ENCODE assay signal across 5 worm cellular contexts in the genomic region with DNA sequence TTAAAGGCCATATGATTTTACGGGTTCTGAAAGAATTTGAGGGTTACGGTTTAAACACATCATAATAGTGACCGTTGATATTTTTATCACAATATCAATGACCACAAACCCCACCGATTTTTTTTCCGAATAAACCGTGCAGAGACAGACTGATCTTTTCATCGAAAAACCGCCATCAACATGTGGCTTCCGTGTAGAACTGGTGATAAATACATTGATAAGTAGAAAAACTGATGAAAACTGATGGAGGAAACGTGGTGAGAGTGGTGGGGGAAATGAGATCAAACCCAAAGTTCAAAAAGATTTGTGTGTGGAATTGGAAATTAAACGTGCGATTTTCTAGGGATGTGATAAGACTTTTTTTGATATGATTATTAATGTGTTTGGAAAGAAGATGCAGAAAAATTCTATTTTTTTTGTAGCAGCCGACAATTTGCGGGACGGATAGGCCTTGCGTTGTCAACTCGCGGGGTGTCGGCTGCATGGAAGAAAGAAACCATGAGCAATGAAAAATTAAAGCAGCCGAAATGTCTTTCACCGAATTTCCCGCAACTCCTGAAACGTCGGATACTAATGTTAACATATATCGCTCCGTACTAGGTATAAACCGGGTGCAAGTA.
TF ChIP-seq lines count a peak whose summit lies in the region.

No protein-coding gene starts in this region.

TF ChIP-seq in whole organism, L1 larva, 84 proteins besides CTCF, POLR2A, EP300 and RAD21 (continues in another document):
- TF ChIP-seq snpc-4 (tag; optimal IDR thresholded peaks at IDR 0.05; lab: Kevin White, UChicago) (peak; percentile 9), mdl-1 (tag; optimal IDR thresholded peaks at IDR 0.05; lab: Kevin White, UChicago) (peak in 1 of 2 experiments; percentile 5), ceh-82 (tag; optimal IDR thresholded peaks at IDR 0.05; lab: Kevin White, UChicago) (no peak), nhr-71 (tag; optimal IDR thresholded peaks at IDR 0.05; lab: Kevin White, UChicago) (peak; percentile 38), ama-1 (optimal IDR thresholded peaks at IDR 0.05; lab: Kevin White, UChicago) (no peak), nhr-20 (tag; optimal IDR thresholded peaks at IDR 0.05; lab: Kevin White, UChicago) (peak; percentile 60), tbx-2 (tag; optimal IDR thresholded peaks at IDR 0.05; lab: Kevin White, UChicago) (peak; percentile 24), egl-13 (tag; optimal IDR thresholded peaks at IDR 0.05; lab: Kevin White, UChicago) (no peak), lin-35 (GFP tag; optimal IDR thresholded peaks at IDR 0.05; lab: Kevin White, UChicago) (peak in 1 of 2 experiments; percentile 31), blmp-1 (tag; optimal IDR thresholded peaks at IDR 0.05; lab: Kevin White, UChicago) (peak; percentile 67), nhr-11 (tag; optimal IDR thresholded peaks at IDR 0.05; lab: Kevin White, UChicago) (no peak), xbp-1 (tag; optimal IDR thresholded peaks at IDR 0.05; lab: Kevin White, UChicago) (no peak), snu-23 (GFP tag; optimal IDR thresholded peaks at IDR 0.05; lab: Kevin White, UChicago) (peak; percentile 13), lsy-2 (tag; optimal IDR thresholded peaks at IDR 0.05; lab: Kevin White, UChicago) (no peak), nhr-19 (GFP tag; conservative IDR thresholded peaks at IDR 0.05; lab: Robert Waterston, UW) (no peak), nhr-90 (tag; optimal IDR thresholded peaks at IDR 0.05; lab: Kevin White, UChicago; ENCODE audit: poor library complexity) (peak; percentile 44), nhr-85 (tag; lab: Kevin White, UChicago) (peak; percentile 77)

TF ChIP-seq in whole organism, L2 larva, 48 proteins besides CTCF, POLR2A, EP300 and RAD21 (continues in another document):
- TF ChIP-seq nhr-12 (tag; optimal IDR thresholded peaks at IDR 0.05; lab: Kevin White, UChicago) (no peak), nhr-10 (tag; optimal IDR thresholded peaks at IDR 0.05; lab: Kevin White, UChicago) (no peak), nhr-25 (tag; optimal IDR thresholded peaks at IDR 0.05; lab: Kevin White, UChicago) (peak; percentile 33), lin-39 (tag; optimal IDR thresholded peaks at IDR 0.05; lab: Kevin White, UChicago) (no peak), sma-3 (GFP tag; optimal IDR thresholded peaks at IDR 0.05; lab: Kevin White, UChicago) (peak; percentile 16), lin-13 (GFP tag; optimal IDR thresholded peaks at IDR 0.05; lab: Kevin White, UChicago) (no peak), sem-4 (tag; optimal IDR thresholded peaks at IDR 0.05; lab: Kevin White, UChicago) (no peak), mbf-1 (tag; optimal IDR thresholded peaks at IDR 0.05; lab: Kevin White, UChicago) (no peak), elt-3 (tag; optimal IDR thresholded peaks at IDR 0.05; lab: Kevin White, UChicago) (no peak), fos-1 (tag; optimal IDR thresholded peaks at IDR 0.05; lab: Kevin White, UChicago) (peak; percentile 39), gmeb-1 (tag; optimal IDR thresholded peaks at IDR 0.05; lab: Kevin White, UChicago) (no peak), lsy-2 (tag; optimal IDR thresholded peaks at IDR 0.05; lab: Kevin White, UChicago) (no peak), crh-2 (tag; optimal IDR thresholded peaks at IDR 0.05; lab: Kevin White, UChicago) (no peak), ztf-4 (tag; optimal IDR thresholded peaks at IDR 0.05; lab: Kevin White, UChicago) (no peak), nhr-21 (tag; optimal IDR thresholded peaks at IDR 0.05; lab: Kevin White, UChicago) (peak; percentile 72), nhr-11 (tag; optimal IDR thresholded peaks at IDR 0.05; lab: Kevin White, UChicago) (no peak), elt-1 (tag; optimal IDR thresholded peaks at IDR 0.05; lab: Kevin White, UChicago) (no peak), snpc-4 (tag; optimal IDR thresholded peaks at IDR 0.05; lab: Kevin White, UChicago) (peak; percentile 51)

TF ChIP-seq in whole organism, L3 larva, 47 proteins besides CTCF, POLR2A, EP300 and RAD21 (continues in another document):
- peak; percentile 7 for TF ChIP-seq ceh-28 (tag; optimal IDR thresholded peaks at IDR 0.05; lab: Kevin White, UChicago)
- no peak for TF ChIP-seq snpc-4 (tag; optimal IDR thresholded peaks at IDR 0.05; lab: Kevin White, UChicago)
- TF ChIP-seq lin-39 (tag; optimal IDR thresholded peaks at IDR 0.05; lab: Kevin White, UChicago): no peak
- TF ChIP-seq elt-1 (tag; optimal IDR thresholded peaks at IDR 0.05; lab: Kevin White, UChicago): no peak
- TF ChIP-seq daf-12 (tag; optimal IDR thresholded peaks at IDR 0.05; lab: Kevin White, UChicago): no peak
- peak; percentile 67 for TF ChIP-seq nhr-23 (tag; optimal IDR thresholded peaks at IDR 0.05; lab: Kevin White, UChicago)
- TF ChIP-seq egl-27 (tag; optimal IDR thresholded peaks at IDR 0.05; lab: Kevin White, UChicago): no peak
- no peak for TF ChIP-seq ama-1 (optimal IDR thresholded peaks at IDR 0.05; lab: Kevin White, UChicago)
- TF ChIP-seq tbx-2 (tag; optimal IDR thresholded peaks at IDR 0.05; lab: Kevin White, UChicago): no peak
- peak; percentile 3 for TF ChIP-seq elt-2 (tag; optimal IDR thresholded peaks at IDR 0.05; lab: Kevin White, UChicago)
- TF ChIP-seq nhr-67 (tag; optimal IDR thresholded peaks at IDR 0.05; lab: Kevin White, UChicago): no peak
- no peak for TF ChIP-seq pqm-1 (tag; optimal IDR thresholded peaks at IDR 0.05; lab: Kevin White, UChicago)
- TF ChIP-seq fos-1 (tag; optimal IDR thresholded peaks at IDR 0.05; lab: Kevin White, UChicago): no peak
- no peak for TF ChIP-seq fkh-2 (tag; optimal IDR thresholded peaks at IDR 0.05; lab: Kevin White, UChicago)
- no peak for TF ChIP-seq nhr-28 (tag; optimal IDR thresholded peaks at IDR 0.05; lab: Kevin White, UChicago)
- TF ChIP-seq jun-1 (tag; optimal IDR thresholded peaks at IDR 0.05; lab: Kevin White, UChicago): no peak
- no peak for TF ChIP-seq ceh-16 (tag; optimal IDR thresholded peaks at IDR 0.05; lab: Kevin White, UChicago)
- no peak for TF ChIP-seq hmg-11 (tag; optimal IDR thresholded peaks at IDR 0.05; lab: Kevin White, UChicago)
- no peak for TF ChIP-seq unc-62 (GFP tag; optimal IDR thresholded peaks at IDR 0.05; lab: Kevin White, UChicago)

TF ChIP-seq in whole organism, L4 larva, 104 proteins besides CTCF, POLR2A, EP300 and RAD21 (continues in another document):
- TF ChIP-seq hlh-11 (tag; optimal IDR thresholded peaks at IDR 0.05; lab: Kevin White, UChicago) (peak; percentile 8), nhr-10 (tag; optimal IDR thresholded peaks at IDR 0.05; lab: Kevin White, UChicago) (no peak), duxl-1 (tag; optimal IDR thresholded peaks at IDR 0.05; lab: Kevin White, UChicago; ENCODE audit: poor library complexity) (no peak), nhr-6 (tag; optimal IDR thresholded peaks at IDR 0.05; lab: Kevin White, UChicago) (no peak), mxl-2 (GFP tag; conservative IDR thresholded peaks at IDR 0.05; lab: Robert Waterston, UW) (no peak), lin-39 (tag; optimal IDR thresholded peaks at IDR 0.05; lab: Kevin White, UChicago) (no peak), aly-2 (tag; optimal IDR thresholded peaks at IDR 0.05; lab: Kevin White, UChicago) (no peak), nhr-28 (tag; optimal IDR thresholded peaks at IDR 0.05; lab: Kevin White, UChicago) (peak; percentile 87), snpc-1.2 (GFP tag; IDR thresholded peaks at IDR 0.05; lab: Robert Waterston, UW) (no peak), lin-29 (GFP tag; IDR thresholded peaks at IDR 0.05; lab: Robert Waterston, UW) (no peak), lsy-2 (tag; optimal IDR thresholded peaks at IDR 0.05; lab: Kevin White, UChicago) (peak in 1 of 2 experiments; percentile 26), ztf-7 (tag; optimal IDR thresholded peaks at IDR 0.05; lab: Kevin White, UChicago) (no peak), ces-1 (GFP tag; optimal IDR thresholded peaks at IDR 0.05; lab: Kevin White, UChicago) (no peak), nhr-48 (tag; optimal IDR thresholded peaks at IDR 0.05; lab: Kevin White, UChicago) (peak; percentile 70), lin-13 (GFP tag; optimal IDR thresholded peaks at IDR 0.05; lab: Kevin White, UChicago) (no peak), zip-11 (GFP tag; IDR thresholded peaks at IDR 0.05; lab: Robert Waterston, UW) (no peak), F10B5.3 (tag; optimal IDR thresholded peaks at IDR 0.05; lab: Kevin White, UChicago) (no peak), ceh-62 (tag; optimal IDR thresholded peaks at IDR 0.05; lab: Kevin White, UChicago) (no peak), saeg-2 (GFP tag; IDR thresholded peaks at IDR 0.05; lab: Robert Waterston, UW) (no peak), mep-1 (tag; optimal IDR thresholded peaks at IDR 0.05; lab: Kevin White, UChicago) (no peak), nhr-111 (GFP tag; optimal IDR thresholded peaks at IDR 0.05; lab: Kevin White, UChicago) (no peak)

TF ChIP-seq in whole organism, young adult, 124 proteins besides CTCF, POLR2A, EP300 and RAD21 (continues in another document):
- TF ChIP-seq hlh-12 (tag; optimal IDR thresholded peaks at IDR 0.05; lab: Kevin White, UChicago) (no peak), snpc-4 (GFP tag; optimal IDR thresholded peaks at IDR 0.05; lab: Kevin White, UChicago) (no peak), snpc-4 (tag; optimal IDR thresholded peaks at IDR 0.05; lab: Kevin White, UChicago) (peak in 3 of 4 experiments; percentile 47 to 76 (median 59)), ztf-26 (tag; optimal IDR thresholded peaks at IDR 0.05; lab: Kevin White, UChicago) (peak; percentile 16), zim-3 (tag; optimal IDR thresholded peaks at IDR 0.05; lab: Kevin White, UChicago) (no peak), tbp1 (GFP tag; optimal IDR thresholded peaks at IDR 0.05; lab: Kevin White, UChicago) (no peak), Y95B8A.8 (GFP tag; IDR thresholded peaks at IDR 0.05; lab: Robert Waterston, UW) (no peak), nhr-27 (tag; optimal IDR thresholded peaks at IDR 0.05; lab: Kevin White, UChicago) (no peak), Y53F4B.3 (GFP tag; IDR thresholded peaks at IDR 0.05; lab: Robert Waterston, UW) (no peak), lir-1 (GFP tag; conservative IDR thresholded peaks at IDR 0.05; lab: Robert Waterston, UW) (no peak), aptf-3 (GFP tag; IDR thresholded peaks at IDR 0.05; lab: Robert Waterston, UW) (no peak), F52B5.7 (tag; optimal IDR thresholded peaks at IDR 0.05; lab: Kevin White, UChicago) (no peak), somi-1 (GFP tag; optimal IDR thresholded peaks at IDR 0.05; lab: Kevin White, UChicago) (no peak), nhr-179 (tag; optimal IDR thresholded peaks at IDR 0.05; lab: Kevin White, UChicago) (no peak), chd-7 (tag; optimal IDR thresholded peaks at IDR 0.05; lab: Kevin White, UChicago) (no peak), F55B11.4 (tag; optimal IDR thresholded peaks at IDR 0.05; lab: Kevin White, UChicago; ENCODE audit: borderline replicate concordance, insufficient read depth) (no peak), tlf-1 (GFP tag; optimal IDR thresholded peaks at IDR 0.05; lab: Kevin White, UChicago) (no peak), Y56A3A.18 (GFP tag; IDR thresholded peaks at IDR 0.05; lab: Robert Waterston, UW) (no peak), nhr-80 (tag; optimal IDR thresholded peaks at IDR 0.05; lab: Kevin White, UChicago) (peak; percentile 46), him-1 (tag; optimal IDR thresholded peaks at IDR 0.05; lab: Kevin White, UChicago) (no peak), lin-40 (tag; optimal IDR thresholded peaks at IDR 0.05; lab: Kevin White, UChicago) (peak; percentile 51), T07F8.4 (tag; optimal IDR thresholded peaks at IDR 0.05; lab: Kevin White, UChicago) (no peak), B0336.3 (GFP tag; IDR thresholded peaks at IDR 0.05; lab: Robert Waterston, UW) (no peak)
